Worm (Caenorhabditis elegans): ENCODE results near the gene ZK632.9.

The ZK632.9 gene

DNA sequence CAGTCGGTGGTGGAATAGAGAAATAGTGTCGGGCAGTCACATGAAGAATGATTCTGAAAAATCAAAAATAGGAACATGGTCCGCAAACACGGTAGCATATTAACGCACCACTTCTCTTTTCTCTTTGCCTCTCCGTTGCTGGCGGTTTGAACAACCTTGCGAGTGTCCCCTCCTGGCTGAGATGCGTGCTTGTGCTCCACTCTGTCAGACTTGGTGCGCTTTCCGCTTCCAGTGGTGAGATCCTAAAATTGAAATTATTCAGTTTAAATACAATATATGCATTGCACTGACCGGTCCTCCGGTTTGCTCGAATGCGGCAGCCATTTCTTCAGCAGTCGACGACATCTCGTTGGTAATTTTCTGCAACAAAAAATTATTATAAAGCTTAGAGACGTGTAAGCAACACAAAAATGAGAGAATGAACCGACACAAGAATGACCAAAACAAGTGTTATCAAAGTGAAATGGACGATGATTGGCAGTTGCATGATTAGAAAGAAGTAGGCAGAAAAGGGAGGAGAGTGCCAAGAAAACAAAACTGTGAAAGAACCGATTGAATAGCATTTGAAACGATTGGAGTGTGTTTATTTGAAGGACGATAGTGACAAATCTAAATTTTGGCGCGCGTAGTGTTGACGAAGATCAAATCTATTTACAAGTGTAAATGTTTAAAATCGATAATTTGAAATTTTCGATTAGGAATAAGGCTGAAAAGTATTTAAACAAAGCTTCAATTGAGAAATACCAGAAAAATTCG, at the start of gene ZK632.9:
ZK632.9 (minus strand) TSS at position 360 of the 756 bp plus-strand sequence.
- TF ChIP-seq nhr-12 (tag; optimal IDR thresholded peaks at IDR 0.05), result no peak
- TF ChIP-seq snpc-4 (tag; optimal IDR thresholded peaks at IDR 0.05), result no peak
- no peak for TF ChIP-seq lsy-12 (tag; optimal IDR thresholded peaks at IDR 0.05)
- TF ChIP-seq nhr-28 (tag; optimal IDR thresholded peaks at IDR 0.05), result no peak
- peak; percentile 31 for TF ChIP-seq ceh-28 (tag; optimal IDR thresholded peaks at IDR 0.05)
- TF ChIP-seq ztf-4 (tag; optimal IDR thresholded peaks at IDR 0.05), result peak; percentile 13
- TF ChIP-seq nfya-1 (tag; optimal IDR thresholded peaks at IDR 0.05; ENCODE audit: insufficient read depth), result peak; percentile 21
- TF ChIP-seq ceh-16 (tag; optimal IDR thresholded peaks at IDR 0.05), result no peak
- TF ChIP-seq nhr-67 (tag; optimal IDR thresholded peaks at IDR 0.05), result no peak
- no peak for TF ChIP-seq sea-2 (GFP tag; optimal IDR thresholded peaks at IDR 0.05)
- no peak for TF ChIP-seq pha-4 (tag; optimal IDR thresholded peaks at IDR 0.05)
- TF ChIP-seq nhr-23 (tag; optimal IDR thresholded peaks at IDR 0.05), result no peak
- TF ChIP-seq lin-39 (tag; optimal IDR thresholded peaks at IDR 0.05), result no peak
- no peak for TF ChIP-seq jun-1 (tag; optimal IDR thresholded peaks at IDR 0.05)
- no peak for TF ChIP-seq ceh-82 (tag; optimal IDR thresholded peaks at IDR 0.05)
- no peak for TF ChIP-seq ztf-11 (tag; optimal IDR thresholded peaks at IDR 0.05)
- TF ChIP-seq egl-27 (tag; optimal IDR thresholded peaks at IDR 0.05), result no peak
- no peak for TF ChIP-seq nhr-43 (tag; optimal IDR thresholded peaks at IDR 0.05; ENCODE audit: poor library complexity, severe bottlenecking)
- no peak for TF ChIP-seq elt-3 (tag; optimal IDR thresholded peaks at IDR 0.05)
- no peak for TF ChIP-seq mdl-1 (tag; optimal IDR thresholded peaks at IDR 0.05)
- TF ChIP-seq ama-1 (optimal IDR thresholded peaks at IDR 0.05), result peak; percentile 57
- TF ChIP-seq nhr-76 (tag; optimal IDR thresholded peaks at IDR 0.05), result no peak
- no peak for TF ChIP-seq unc-39 (tag; optimal IDR thresholded peaks at IDR 0.05)
- no peak for TF ChIP-seq pqm-1 (tag; optimal IDR thresholded peaks at IDR 0.05)
- peak; percentile 28 for TF ChIP-seq elt-2 (tag; optimal IDR thresholded peaks at IDR 0.05)
- TF ChIP-seq nhr-25 (tag; optimal IDR thresholded peaks at IDR 0.05), result no peak
- TF ChIP-seq R02D3.7 (tag; optimal IDR thresholded peaks at IDR 0.05), result no peak
- TF ChIP-seq nhr-77 (tag; optimal IDR thresholded peaks at IDR 0.05), result no peak

DNA sequence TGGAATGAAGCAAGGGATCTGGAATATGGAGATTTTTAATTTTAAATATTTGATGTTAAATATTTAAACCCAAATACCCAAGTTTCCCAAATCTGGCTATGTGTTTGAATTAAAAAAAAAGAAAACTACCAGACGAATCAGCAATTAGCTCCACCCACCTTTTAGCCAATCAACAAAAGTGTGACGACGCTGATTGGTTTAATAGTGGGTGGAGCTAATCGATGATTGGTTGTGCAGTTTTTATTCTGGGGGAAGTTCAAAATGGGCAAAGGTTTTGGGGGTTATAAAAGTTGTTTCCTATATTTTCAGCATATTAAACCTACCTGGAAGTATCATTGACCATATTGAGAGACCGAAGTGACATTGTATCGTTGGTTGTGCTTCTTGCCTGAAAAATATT, 49.3 kb upstream of the ZK632.9 start:
- no peak for TF ChIP-seq hmg-11 (tag; optimal IDR thresholded peaks at IDR 0.05)
- TF ChIP-seq ceh-28 (tag; optimal IDR thresholded peaks at IDR 0.05), result no peak
- TF ChIP-seq nfya-1 (tag; optimal IDR thresholded peaks at IDR 0.05; ENCODE audit: insufficient read depth), result peak; percentile 85

DNA sequence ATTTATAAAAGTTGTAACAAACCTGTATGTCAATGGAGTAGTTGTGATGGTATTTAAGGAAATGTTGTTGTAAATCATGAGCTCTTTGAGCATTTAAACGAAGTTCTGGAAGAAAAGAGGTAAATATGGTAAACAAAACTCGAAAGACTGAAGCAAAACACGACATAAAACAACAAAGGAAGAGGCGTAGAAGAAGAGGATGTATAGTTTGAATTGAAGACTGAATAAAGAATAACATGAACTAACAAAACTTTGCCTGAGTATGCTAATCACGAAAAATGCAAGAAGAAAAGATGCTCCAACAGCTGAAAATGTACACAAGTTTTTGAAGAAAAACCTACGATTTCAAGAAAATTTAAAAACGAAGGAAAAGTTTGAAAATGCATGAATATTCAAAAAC, 45.8 kb upstream of the ZK632.9 start, which contains the start of gene ZK757.1:
ZK757.1 (minus strand) TSS at position 101 of the 400 bp plus-strand sequence.
- no peak for TF ChIP-seq lin-39 (tag; optimal IDR thresholded peaks at IDR 0.05)
- TF ChIP-seq pqm-1 (tag; optimal IDR thresholded peaks at IDR 0.05), result no peak
- TF ChIP-seq jun-1 (tag; optimal IDR thresholded peaks at IDR 0.05), result no peak
- TF ChIP-seq daf-12 (tag; optimal IDR thresholded peaks at IDR 0.05), result no peak
- no peak for TF ChIP-seq egl-5 (tag; optimal IDR thresholded peaks at IDR 0.05)
- TF ChIP-seq nfya-1 (tag; optimal IDR thresholded peaks at IDR 0.05; ENCODE audit: insufficient read depth), result no peak
- no peak for TF ChIP-seq ama-1 (optimal IDR thresholded peaks at IDR 0.05)
- TF ChIP-seq unc-62 (GFP tag; optimal IDR thresholded peaks at IDR 0.05), result no peak
- no peak for TF ChIP-seq ceh-9 (tag; optimal IDR thresholded peaks at IDR 0.05)
- no peak for TF ChIP-seq aly-2 (tag; optimal IDR thresholded peaks at IDR 0.05)
- no peak for TF ChIP-seq fkh-2 (tag; optimal IDR thresholded peaks at IDR 0.05)
- TF ChIP-seq fos-1 (tag; optimal IDR thresholded peaks at IDR 0.05), result no peak
- no peak for TF ChIP-seq sea-2 (GFP tag; optimal IDR thresholded peaks at IDR 0.05)
- TF ChIP-seq eor-1 (tag; optimal IDR thresholded peaks at IDR 0.05), result no peak
- TF ChIP-seq nhr-67 (tag; optimal IDR thresholded peaks at IDR 0.05), result no peak
- TF ChIP-seq elt-3 (tag; optimal IDR thresholded peaks at IDR 0.05), result no peak

Data from whole organism, L3 larva.